Worm (Caenorhabditis elegans) whole organism, L4/young adult: ENCODE measurements around the gene Y97E10AR.8.

Experiments
- W03F9.2 ChIP-seq: fragments of 150-350 bp; optimal IDR thresholded peaks from 2 replicates; lab custom pipeline; 2014; ENCODE audit warnings: missing biosample characterization, missing genetic modification characterization
- dao-5 ChIP-seq: sonication (generic microtip); optimal IDR thresholded peaks from 2 replicates; lab custom pipeline; 2016; ENCODE audit warnings: missing genotype, missing genetic modification characterization, moderate library complexity, missing compliant biosample characterization

DNA sequence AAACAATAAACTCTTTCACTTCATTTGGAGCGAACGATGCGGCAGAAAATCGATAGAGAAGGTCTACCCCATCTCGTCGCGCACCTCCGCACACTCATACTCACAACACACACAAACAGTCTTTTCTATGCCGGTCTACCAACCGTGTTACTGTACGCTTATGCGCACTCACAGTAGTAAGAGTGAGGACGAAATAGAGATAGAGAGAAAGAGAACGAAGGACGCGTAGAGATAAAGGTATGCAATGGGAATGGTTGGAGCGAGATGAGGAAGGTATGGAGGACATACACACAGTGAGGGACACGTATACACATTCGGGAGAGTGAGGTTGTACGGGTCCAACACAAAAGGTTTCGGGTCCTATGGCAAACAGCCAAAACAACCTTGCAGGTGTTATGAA is 26.3 kb upstream of the Y97E10AR.8 start:
- TF ChIP-seq W03F9.2 (tag; lab: Kevin White, UChicago) = no peak
- TF ChIP-seq dao-5 (tag; lab: Kevin White, UChicago) = no peak
